Worm (Caenorhabditis elegans): Measurements from ENCODE around the gene F48A11.4.

- TF ChIP-seq dao-5 (tag; optimal IDR thresholded peaks at IDR 0.05), result no peak
- no peak for TF ChIP-seq him-1 (tag; optimal IDR thresholded peaks at IDR 0.05)
Measured at ce11 chrII:240043-240442, 23.6 kb upstream of the F48A11.4 start.

Data from whole organism, L4/young adult.